ENCODE assay signal across 2 fruit fly cellular contexts in genomic region chr3L:9398028-9398427, dm6.
TF ChIP-seq lines count a peak whose summit lies in the region.

No protein-coding gene starts in this region.

- TF ChIP-seq CTCF in whole organism, embryonic (GFP tag; optimal IDR thresholded peaks at IDR 0.05; lab: Kevin White, UChicago): no peak

TF ChIP-seq in whole organism, embryonic, 481 proteins besides CTCF, POLR2A, EP300 and RAD21:
- TF ChIP-seq CG15269 (tag; optimal IDR thresholded peaks at IDR 0.05; lab: Kevin White, UChicago): no peak
- TF ChIP-seq NK7.1 (GFP tag; optimal IDR thresholded peaks at IDR 0.05; lab: Kevin White, UChicago): no peak
- no peak for TF ChIP-seq Adf1 (GFP tag; IDR thresholded peaks at IDR 0.05; lab: Robert Waterston, UW)
- 0 out of 2 replicates have a peak, but pooled peaks have one; percentile 1 for TF ChIP-seq Rfx (GFP tag; IDR thresholded peaks at IDR 0.05; lab: Robert Waterston, UW)
- peak; percentile 21 for TF ChIP-seq mirr (GFP tag; optimal IDR thresholded peaks at IDR 0.05; lab: Kevin White, UChicago)
- TF ChIP-seq eve (GFP tag; optimal IDR thresholded peaks at IDR 0.05; lab: Kevin White, UChicago): peak in 1 of 2 experiments; percentile 64
- TF ChIP-seq chinmo (GFP tag; IDR thresholded peaks at IDR 0.05; lab: Robert Waterston, UW; ENCODE audit: partially characterized antibody): 0 out of 4 replicates have a peak, but pooled peaks have one; percentile 48

TF ChIP-seq in whole organism, wandering third instar larva, 38 proteins besides CTCF, POLR2A, EP300 and RAD21:
- TF ChIP-seq tai (GFP tag; optimal IDR thresholded peaks at IDR 0.05; lab: Kevin White, UChicago): peak; percentile 12
- no peak for TF ChIP-seq Vsx2 (GFP tag; optimal IDR thresholded peaks at IDR 0.05; lab: Kevin White, UChicago; ENCODE audit: partially characterized antibody)
- TF ChIP-seq Rel (GFP tag; optimal IDR thresholded peaks at IDR 0.05; lab: Kevin White, UChicago): no peak
- TF ChIP-seq Rel (tag; optimal IDR thresholded peaks at IDR 0.05; lab: Kevin White, UChicago): peak; percentile 62
- TF ChIP-seq woc (GFP tag; optimal IDR thresholded peaks at IDR 0.05; lab: Kevin White, UChicago): peak; percentile 18
- no peak for TF ChIP-seq Dfd (GFP tag; optimal IDR thresholded peaks at IDR 0.05; lab: Kevin White, UChicago)
